Worm (Caenorhabditis elegans) whole organism, young adult: ENCODE data around the gene snu-66.

Experiments used
- F37B4.10 ChIP-seq: fragments of 200-800 bp; sonication (Bioruptor generic); IDR thresholded peaks from 2 replicates; pipeline ENCODE4 v1.3.6; 2022; ENCODE audit warnings: missing genetic modification characterization, missing compliant biosample characterization
- T07F8.4 ChIP-seq: sonication (generic microtip); optimal IDR thresholded peaks from 2 replicates; lab custom pipeline; 2016; ENCODE audit warnings: mild to moderate bottlenecking, missing genetic modification characterization, moderate library complexity, missing compliant biosample characterization
- bed-1 ChIP-seq: fragments of 200-800 bp; sonication (Bioruptor generic); IDR thresholded peaks from 2 replicates; pipeline ENCODE4 v1.3.6; 2022; ENCODE audit warnings: missing genetic modification reagents, missing genetic modification characterization, missing compliant biosample characterization

Gene snu-66

DNA sequence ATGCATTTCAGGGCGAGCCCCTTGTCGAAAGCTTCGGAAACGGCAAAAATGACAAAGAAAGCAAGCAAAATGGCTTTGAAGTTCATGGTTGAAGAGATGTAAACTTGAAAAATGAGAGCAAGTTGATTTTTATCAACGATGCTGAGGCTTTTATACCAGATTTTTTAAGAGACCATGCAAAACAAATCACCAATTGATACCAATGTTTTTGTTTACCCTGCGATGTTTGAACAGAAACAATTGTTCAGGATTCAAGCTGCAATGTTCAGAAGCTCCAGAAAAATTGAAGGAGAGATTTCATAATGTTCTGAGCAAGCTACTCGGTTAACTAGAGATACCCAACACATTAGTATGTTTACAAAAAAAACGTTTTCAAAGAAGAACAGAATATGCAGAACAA, 53.2 kb downstream of the snu-66 start, which contains the start of gene C54F6.15:
Gene C54F6.15, minus strand, starts transcription at position 101 of the 400 bp plus-strand sequence.
- no peak for TF ChIP-seq bed-1 (GFP tag; lab: Robert Waterston, UW)
- 0 out of 2 replicates have a peak, but pooled peaks have one; percentile 46 for TF ChIP-seq F37B4.10 (GFP tag; lab: Robert Waterston, UW)
- TF ChIP-seq T07F8.4 (tag; lab: Kevin White, UChicago): no peak
